Worm (Caenorhabditis elegans) whole organism, L4 larva: Measurements from ENCODE around the gene srh-250.

ENCODE experiments used
- jun-1 ChIP-seq: fragments of 150-350 bp; optimal IDR thresholded peaks from 2 replicates; lab custom pipeline; 2014; ENCODE audit warnings: missing biosample characterization, missing genetic modification reagents, missing genetic modification characterization
- tag-97 ChIP-seq: fragments of 200-800 bp; sonication (Bioruptor generic); IDR thresholded peaks from 2 replicates; pipeline ENCODE4 v1.3.6; 2022; ENCODE audit warnings: missing genetic modification characterization, missing compliant biosample characterization

- TF ChIP-seq jun-1 (no peak), tag-97 (no peak)
These were observed 39.7 kb downstream of the srh-250 start for ce11 chrII:3917985-3918633.
